Worm (Caenorhabditis elegans) whole organism, L3 larva: ENCODE results near the gene dagl-2.

Experiments used
- aly-2 ChIP-seq: fragments of 150-350 bp; optimal IDR thresholded peaks from 2 replicates; lab custom pipeline; 2014; ENCODE audit warnings: missing biosample characterization, missing genetic modification characterization
- jun-1 ChIP-seq: fragments of 150-350 bp; optimal IDR thresholded peaks from 2 replicates; lab custom pipeline; 2014; ENCODE audit warnings: missing biosample characterization, missing genetic modification reagents, missing genetic modification characterization
- nhr-11 ChIP-seq: fragments of 150-350 bp; optimal IDR thresholded peaks from 2 replicates; lab custom pipeline; 2014; ENCODE audit warnings: missing biosample characterization, missing genetic modification characterization
- nhr-237 ChIP-seq: fragments of 150-350 bp; optimal IDR thresholded peaks from 2 replicates; lab custom pipeline; 2014; ENCODE audit warnings: missing biosample characterization, missing genetic modification characterization
- nhr-28 ChIP-seq: fragments of 150-350 bp; optimal IDR thresholded peaks from 2 replicates; lab custom pipeline; 2014; ENCODE audit warnings: missing biosample characterization, missing genetic modification characterization
- pha-4 ChIP-seq: fragments of 150-350 bp; optimal IDR thresholded peaks from 2 replicates; lab custom pipeline; 2014; ENCODE audit warnings: missing biosample characterization, missing genetic modification reagents, missing genetic modification characterization
- unc-39 ChIP-seq: sonication (generic microtip); optimal IDR thresholded peaks from 4 replicates; lab custom pipeline; 2017; ENCODE audit warnings: missing biosample characterization, missing genetic modification characterization

DNA sequence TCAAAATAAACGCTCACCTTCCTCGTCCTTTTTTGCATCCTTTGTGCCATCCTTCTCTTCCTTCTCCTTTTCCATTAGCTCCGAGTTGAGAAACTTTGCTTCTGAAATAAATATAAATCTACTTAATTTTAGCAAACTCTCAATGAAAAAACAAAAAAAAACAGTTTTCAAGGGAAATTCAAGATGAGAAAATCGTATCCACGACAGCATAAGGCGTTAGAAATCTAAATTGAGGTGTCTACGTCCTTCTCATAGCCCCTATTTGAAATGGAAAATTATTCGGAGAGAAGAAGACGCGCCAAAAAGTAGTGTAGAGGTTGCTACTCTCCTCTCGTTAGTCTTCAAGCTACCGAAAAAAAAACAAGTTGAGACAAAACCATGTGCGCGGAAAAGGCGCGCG is 30.8 kb downstream of the dagl-2 start, which contains the start of gene pat-12:
- TF ChIP-seq pha-4 (tag; lab: Kevin White, UChicago) = no peak
- no peak for TF ChIP-seq nhr-28
- no peak for TF ChIP-seq nhr-11
- TF ChIP-seq aly-2 (tag; lab: Kevin White, UChicago) = no peak
- TF ChIP-seq unc-39 (tag; lab: Kevin White, UChicago) = no peak
- no peak for TF ChIP-seq jun-1 (tag; lab: Kevin White, UChicago)
- TF ChIP-seq nhr-237 (tag; lab: Kevin White, UChicago) = no peak
